Worm (Caenorhabditis elegans) whole organism, early embryonic: ENCODE measurements around the gene ador-1.

Source experiments
- B0310.2 ChIP-seq: sonication (generic microtip); optimal IDR thresholded peaks from 2 replicates; lab custom pipeline; 2016; ENCODE audit warnings: mild to moderate bottlenecking, missing genetic modification characterization, missing compliant biosample characterization
- F13C5.2 ChIP-seq: sonication (generic microtip); optimal IDR thresholded peaks from 2 replicates; lab custom pipeline; 2017; ENCODE audit warnings: mild to moderate bottlenecking, missing genetic modification characterization, inconsistent platforms, missing compliant biosample characterization
- aly-1 ChIP-seq: sonication (generic microtip); optimal IDR thresholded peaks from 2 replicates; lab custom pipeline; 2016; ENCODE audit warnings: missing genetic modification characterization, missing compliant biosample characterization
- ama-1 ChIP-seq: fragments of 150-350 bp; optimal IDR thresholded peaks from 2 replicates; lab custom pipeline; 2014
- ceh-13 ChIP-seq: fragments of 200-800 bp; sonication (Bioruptor generic); optimal IDR thresholded peaks from 2 replicates; lab custom pipeline; 2018; ENCODE audit warnings: mild to moderate bottlenecking, missing genetic modification characterization, missing compliant biosample characterization
- ceh-36 ChIP-seq: sonication (generic microtip); optimal IDR thresholded peaks from 2 replicates; lab custom pipeline; 2016; ENCODE audit warnings: missing genetic modification characterization, inconsistent platforms, missing compliant biosample characterization
- ets-7 ChIP-seq: sonication (generic microtip); optimal IDR thresholded peaks from 2 replicates; lab custom pipeline; 2016; ENCODE audit warnings: missing genotype, missing genetic modification characterization, missing compliant biosample characterization
- flt-1 ChIP-seq: fragments of 200-800 bp; sonication (Bioruptor generic); IDR thresholded peaks from 2 replicates; pipeline ENCODE4 v1.3.6; 2022; ENCODE audit warnings: missing genetic modification characterization, missing compliant biosample characterization
- hmbx-1 ChIP-seq: sonication (generic microtip); optimal IDR thresholded peaks from 2 replicates; lab custom pipeline; 2016; ENCODE audit warnings: mild to moderate bottlenecking, missing genetic modification characterization, missing compliant biosample characterization
- hmg-4 ChIP-seq: fragments of 200-800 bp; sonication (Bioruptor generic); optimal IDR thresholded peaks from 2 replicates; lab custom pipeline; 2018; ENCODE audit warnings: mild to moderate bottlenecking, missing genetic modification characterization, missing compliant biosample characterization
- hnd-1 ChIP-seq: sonication (generic microtip); optimal IDR thresholded peaks from 2 replicates; lab custom pipeline; 2016; ENCODE audit warnings: missing genetic modification characterization, missing compliant biosample characterization
- pes-1 ChIP-seq: fragments of 200-800 bp; sonication (Bioruptor generic); IDR thresholded peaks from 2 replicates; pipeline ENCODE4 v1.3.6; 2022; ENCODE audit warnings: missing genetic modification reagents, missing genetic modification characterization, missing compliant biosample characterization
- scrt-1 ChIP-seq: fragments of 200-800 bp; sonication (Bioruptor generic); IDR thresholded peaks from 2 replicates; pipeline ENCODE4 v1.3.6; 2022; ENCODE audit warnings: missing genetic modification characterization, missing compliant biosample characterization
- sea-1 ChIP-seq: fragments of 200-800 bp; sonication (Bioruptor generic); conservative IDR thresholded peaks from 2 replicates; pipeline ENCODE4 v1.3.6; 2022; ENCODE audit warnings: missing genetic modification characterization, missing compliant biosample characterization
- tbx-11 ChIP-seq: fragments of 200-800 bp; sonication (Bioruptor generic); IDR thresholded peaks from 2 replicates; pipeline ENCODE4 v1.3.6; 2022; ENCODE audit warnings: missing genetic modification characterization, missing compliant biosample characterization
- tbx-37 ChIP-seq: fragments of 200-800 bp; sonication (Bioruptor generic); conservative IDR thresholded peaks from 2 replicates; pipeline ENCODE4 v1.3.6; 2022; ENCODE audit warnings: missing genetic modification reagents, missing genetic modification characterization, missing compliant biosample characterization
- tra-4 ChIP-seq: sonication (generic microtip); optimal IDR thresholded peaks from 2 replicates; lab custom pipeline; 2017; ENCODE audit warnings: missing genetic modification characterization, missing compliant biosample characterization

The ador-1 gene

ce11 chrII:12489903-12490302, 12.8 kb downstream of the ador-1 start, which contains the start of gene T21B4.15:
Gene T21B4.15 (plus strand): TSS chrII:12490203.
- TF ChIP-seq F13C5.2 (tag; lab: Kevin White, UChicago) (no peak), tbx-37 (no peak), sea-1 (GFP tag; lab: Robert Waterston, UW) (no peak), B0310.2 (no peak), scrt-1 (GFP tag; lab: Robert Waterston, UW) (no peak), ets-7 (tag; lab: Kevin White, UChicago) (no peak), tbx-11 (GFP tag; lab: Robert Waterston, UW) (no peak), hmg-4 (no peak), ama-1 (lab: Kevin White, UChicago) (no peak), ceh-36 (no peak), pes-1 (no peak), flt-1 (GFP tag; lab: Robert Waterston, UW) (no peak), aly-1 (tag; lab: Kevin White, UChicago) (no peak), hnd-1 (tag; lab: Kevin White, UChicago) (no peak), hmbx-1 (tag; lab: Kevin White, UChicago) (no peak), tra-4 (tag; lab: Kevin White, UChicago) (no peak), ceh-13 (no peak)

ce11 chrII:12488810-12489209, 13.9 kb downstream of the ador-1 start:
- TF ChIP-seq ets-7 (tag; lab: Kevin White, UChicago) (no peak), tbx-37 (no peak), hmg-4 (no peak), sea-1 (GFP tag; lab: Robert Waterston, UW) (no peak), ceh-13 (no peak), scrt-1 (GFP tag; lab: Robert Waterston, UW) (no peak), tra-4 (tag; lab: Kevin White, UChicago) (no peak), hnd-1 (tag; lab: Kevin White, UChicago) (no peak), pes-1 (no peak), ama-1 (lab: Kevin White, UChicago) (no peak), hmbx-1 (tag; lab: Kevin White, UChicago) (no peak), aly-1 (tag; lab: Kevin White, UChicago) (no peak), F13C5.2 (tag; lab: Kevin White, UChicago) (no peak)

- no peak for TF ChIP-seq tra-4 (tag; lab: Kevin White, UChicago)
These were observed 17.6 kb downstream of the ador-1 start, which contains the start of gene F15A4.10 for ce11 chrII:12485060-12485459. Gene F15A4.10 (minus strand): TSS chrII:12485160.

- TF ChIP-seq hnd-1 (tag; lab: Kevin White, UChicago) = no peak
- no peak for TF ChIP-seq F13C5.2 (tag; lab: Kevin White, UChicago)
- no peak for TF ChIP-seq ceh-36
- no peak for TF ChIP-seq tra-4 (tag; lab: Kevin White, UChicago)
- no peak for TF ChIP-seq tbx-11 (GFP tag; lab: Robert Waterston, UW)
- TF ChIP-seq ets-7 (tag; lab: Kevin White, UChicago) = no peak
- TF ChIP-seq ceh-13 = no peak
- TF ChIP-seq hmbx-1 (tag; lab: Kevin White, UChicago) = no peak
- TF ChIP-seq flt-1 (GFP tag; lab: Robert Waterston, UW) = no peak
- no peak for TF ChIP-seq hmg-4
- no peak for TF ChIP-seq scrt-1 (GFP tag; lab: Robert Waterston, UW)
- no peak for TF ChIP-seq ama-1 (lab: Kevin White, UChicago)
- no peak for TF ChIP-seq aly-1 (tag; lab: Kevin White, UChicago)
- TF ChIP-seq pes-1 = no peak
- no peak for TF ChIP-seq tbx-37
- no peak for TF ChIP-seq B0310.2
These were observed 20.1 kb downstream of the ador-1 start, which contains the start of gene fbxb-102 for ce11 chrII:12482622-12483021. Gene fbxb-102 (plus strand): TSS chrII:12482922.

- TF ChIP-seq ama-1 (lab: Kevin White, UChicago) = no peak
- TF ChIP-seq sea-1 (GFP tag; lab: Robert Waterston, UW) = no peak
- TF ChIP-seq ets-7 (tag; lab: Kevin White, UChicago) = no peak
- no peak for TF ChIP-seq scrt-1 (GFP tag; lab: Robert Waterston, UW)
- no peak for TF ChIP-seq hmg-4
- TF ChIP-seq tbx-11 (GFP tag; lab: Robert Waterston, UW) = no peak
- TF ChIP-seq ceh-13 = no peak
- TF ChIP-seq hnd-1 (tag; lab: Kevin White, UChicago) = no peak
These were observed 21.0 kb downstream of the ador-1 start for ce11 chrII:12481645-12482044.

ce11 chrII:12480811-12481210, 21.9 kb downstream of the ador-1 start, which contains the start of gene arrd-9:
Gene arrd-9 (minus strand): TSS chrII:12480911.
- TF ChIP-seq sea-1 (GFP tag; lab: Robert Waterston, UW) = no peak
- no peak for TF ChIP-seq ceh-13
- TF ChIP-seq hmbx-1 (tag; lab: Kevin White, UChicago) = no peak
- no peak for TF ChIP-seq scrt-1 (GFP tag; lab: Robert Waterston, UW)
- TF ChIP-seq hnd-1 (tag; lab: Kevin White, UChicago) = no peak
- no peak for TF ChIP-seq tbx-37
- TF ChIP-seq F13C5.2 (tag; lab: Kevin White, UChicago) = no peak
- TF ChIP-seq B0310.2 = no peak
- no peak for TF ChIP-seq tbx-11 (GFP tag; lab: Robert Waterston, UW)
- TF ChIP-seq tra-4 (tag; lab: Kevin White, UChicago) = no peak
- TF ChIP-seq flt-1 (GFP tag; lab: Robert Waterston, UW) = no peak
- no peak for TF ChIP-seq hmg-4
- TF ChIP-seq ama-1 (lab: Kevin White, UChicago) = no peak
- no peak for TF ChIP-seq pes-1
- no peak for TF ChIP-seq ets-7 (tag; lab: Kevin White, UChicago)
- TF ChIP-seq ceh-36 = no peak
- TF ChIP-seq aly-1 (tag; lab: Kevin White, UChicago) = no peak

- TF ChIP-seq tbx-37 (no peak), ama-1 (lab: Kevin White, UChicago) (no peak), tbx-11 (GFP tag; lab: Robert Waterston, UW) (no peak), ceh-36 (no peak)
These were observed 29.3 kb downstream of the ador-1 start, which contains the start of gene srg-17 for ce11 chrII:12473406-12473805. Gene srg-17 (plus strand): TSS chrII:12473706.
